Fruit fly (Drosophila melanogaster): ENCODE data around the gene CG13784.

CG13784 gene

dm6 chr2L:7158798-7159197, 61.0 kb downstream of the CG13784 start (continued):
- TF ChIP-seq CG34376 (GFP tag; optimal IDR thresholded peaks at IDR 0.05), result no peak

dm6 chr2L:7157456-7157855, 62.4 kb downstream of the CG13784 start, which contains the start of gene Pvf3:
TSS of gene Pvf3 (minus strand) at chr2L:7157695.
- TF ChIP-seq CG12769 (tag; optimal IDR thresholded peaks at IDR 0.05) (peak; percentile 64), nom (GFP tag; optimal IDR thresholded peaks at IDR 0.05) (peak; percentile 26), CG6175 (GFP tag; IDR thresholded peaks at IDR 0.05) (no peak), HLHmδ (GFP tag; optimal IDR thresholded peaks at IDR 0.05) (peak; percentile 82), org-1 (GFP tag; optimal IDR thresholded peaks at IDR 0.05) (peak; percentile 1), mld (GFP tag; IDR thresholded peaks at IDR 0.05; ENCODE audit: partially characterized antibody) (0 out of 3 replicates have a peak, but pooled peaks have one; percentile 18), CG8944 (GFP tag; optimal IDR thresholded peaks at IDR 0.05) (no peak), lab (GFP tag; optimal IDR thresholded peaks at IDR 0.05) (peak; percentile 39), HmgZ (tag; optimal IDR thresholded peaks at IDR 0.05) (no peak), CG7372 (GFP tag; IDR thresholded peaks at IDR 0.05) (no peak), Med (GFP tag) (peak; percentile 72), Dref (GFP tag; IDR thresholded peaks at IDR 0.05) (no peak), hkb (optimal IDR thresholded peaks at IDR 0.05) (no peak), hkb (GFP tag; IDR thresholded peaks at IDR 0.05) (peak; percentile 32; the same call in 1 of the 2 replicates), CG2199 (GFP tag; IDR thresholded peaks at IDR 0.05) (peak; percentile 94), CG7987 (GFP tag; optimal IDR thresholded peaks at IDR 0.05) (peak; percentile 14), bbx (GFP tag; IDR thresholded peaks at IDR 0.05; ENCODE audit: partially characterized antibody) (peak; percentile 65; the same call in 1 of the 2 replicates), Nf-YA (GFP tag; IDR thresholded peaks at IDR 0.05) (peak; percentile 53), CG18764 (GFP tag; optimal IDR thresholded peaks at IDR 0.05) (no peak), zen (tag; optimal IDR thresholded peaks at IDR 0.05) (no peak), insv (GFP tag; optimal IDR thresholded peaks at IDR 0.05) (no peak), CG10979 (tag; optimal IDR thresholded peaks at IDR 0.05) (no peak), CG14667 (GFP tag; IDR thresholded peaks at IDR 0.05) (no peak), Xrp1 (GFP tag; IDR thresholded peaks at IDR 0.05) (0 out of 2 replicates have a peak, but pooled peaks have one; percentile 8), CG15601 (tag; optimal IDR thresholded peaks at IDR 0.05) (no peak), CG13287 (GFP tag; IDR thresholded peaks at IDR 0.05; ENCODE audit: partially characterized antibody) (0 out of 2 replicates have a peak, but pooled peaks have one; percentile 12), sr (GFP tag; IDR thresholded peaks at IDR 0.05) (0 out of 3 replicates have a peak, but pooled peaks have one; percentile 9), corto (GFP tag; optimal IDR thresholded peaks at IDR 0.05) (no peak), zen2 (GFP tag; IDR thresholded peaks at IDR 0.05; ENCODE audit: partially characterized antibody) (no peak), HHEX (GFP tag; optimal IDR thresholded peaks at IDR 0.05) (no peak), gem (tag; optimal IDR thresholded peaks at IDR 0.05) (no peak), inv (GFP tag; IDR thresholded peaks at IDR 0.05; ENCODE audit: partially characterized antibody) (no peak), CG34422 (GFP tag; IDR thresholded peaks at IDR 0.05) (0 out of 3 replicates have a peak, but pooled peaks have one; percentile 8), rib (GFP tag; IDR thresholded peaks at IDR 0.05) (no peak), twi (tag; optimal IDR thresholded peaks at IDR 0.05) (peak; percentile 55), CG30020 (tag; optimal IDR thresholded peaks at IDR 0.05) (no peak), sens (GFP tag) (peak; percentile 52), CG8290 (GFP tag; optimal IDR thresholded peaks at IDR 0.05) (no peak), CG8290 (tag; optimal IDR thresholded peaks at IDR 0.05) (peak in 1 of 2 experiments; percentile 44), sd (tag; optimal IDR thresholded peaks at IDR 0.05) (peak; percentile 7), Opbp (GFP tag; IDR thresholded peaks at IDR 0.05; ENCODE audit: partially characterized antibody) (peak; percentile 35; the same call in 1 of the 3 replicates), E2f2 (GFP tag; IDR thresholded peaks at IDR 0.05) (no peak), ci (GFP tag; IDR thresholded peaks at IDR 0.05) (no peak), CG11696 (GFP tag; IDR thresholded peaks at IDR 0.05) (0 out of 2 replicates have a peak, but pooled peaks have one; percentile 32), knrl (GFP tag; IDR thresholded peaks at IDR 0.05; ENCODE audit: partially characterized antibody) (0 out of 3 replicates have a peak, but pooled peaks have one; percentile 34), CG13123 (GFP tag; optimal IDR thresholded peaks at IDR 0.05) (no peak), ash1 (GFP tag; optimal IDR thresholded peaks at IDR 0.05) (no peak)

Measured in whole organism, embryonic.